Fruit fly (Drosophila melanogaster) whole organism, prepupa: ENCODE data around the gene CG2901.

ENCODE experiments used
- CG10631 ChIP-seq: fragments of 200-800 bp; sonication (Bioruptor generic); optimal IDR thresholded peaks from 2 replicates; lab custom pipeline; 2016; ENCODE audit warnings: missing biosample characterization, missing genetic modification characterization
- CG11294 ChIP-seq: fragments of 200-800 bp; sonication (Bioruptor generic); IDR thresholded peaks from 2 replicates; pipeline ENCODE4 v1.3.6; 2022; ENCODE audit warnings: missing biosample characterization, missing genetic modification characterization
- CG11902 ChIP-seq: fragments of 200-800 bp; sonication (Bioruptor generic); optimal IDR thresholded peaks from 3 replicates; lab custom pipeline; 2016; ENCODE audit warnings: missing biosample characterization, missing genetic modification characterization
- CG3919 ChIP-seq: fragments of 200-800 bp; sonication (Bioruptor generic); optimal IDR thresholded peaks from 3 replicates; lab custom pipeline; 2016; ENCODE audit warnings: missing biosample characterization, missing genetic modification characterization
- CG6792 ChIP-seq: fragments of 200-800 bp; sonication (Bioruptor generic); optimal IDR thresholded peaks from 3 replicates; lab custom pipeline; 2016; ENCODE audit warnings: missing biosample characterization, missing genetic modification characterization
- CG6854 ChIP-seq: fragments of 200-800 bp; sonication (Bioruptor generic); optimal IDR thresholded peaks from 2 replicates; lab custom pipeline; 2017; ENCODE audit warnings: missing biosample characterization, mild to moderate bottlenecking, missing genetic modification characterization
- Gug ChIP-seq: fragments of 200-800 bp; sonication (Bioruptor generic); IDR thresholded peaks from 2 replicates; pipeline ENCODE4 v1.3.6; 2022; ENCODE audit warnings: missing biosample characterization, missing genetic modification characterization
- Lpt ChIP-seq: fragments of 200-800 bp; sonication (Bioruptor generic); optimal IDR thresholded peaks from 3 replicates; lab custom pipeline; 2016; ENCODE audit warnings: missing biosample characterization, missing genetic modification characterization
- Met ChIP-seq: fragments of 200-800 bp; sonication (Bioruptor generic); optimal IDR thresholded peaks from 3 replicates; lab custom pipeline; 2016; ENCODE audit warnings: missing biosample characterization, missing genetic modification characterization
- Sox102F ChIP-seq: fragments of 200-800 bp; sonication (Bioruptor generic); optimal IDR thresholded peaks from 2 replicates; lab custom pipeline; 2016; ENCODE audit warnings: missing biosample characterization, mild to moderate bottlenecking, missing genetic modification characterization
- acj6 ChIP-seq: fragments of 200-800 bp; sonication (Bioruptor generic); optimal IDR thresholded peaks from 3 replicates; lab custom pipeline; 2016; ENCODE audit warnings: missing biosample characterization, missing genetic modification characterization
- cyc ChIP-seq: fragments of 200-800 bp; sonication (Bioruptor generic); optimal IDR thresholded peaks from 3 replicates; lab custom pipeline; 2016; ENCODE audit warnings: missing biosample characterization, missing genetic modification characterization
- eg ChIP-seq: fragments of 200-800 bp; sonication (Bioruptor generic); IDR thresholded peaks from 3 replicates; pipeline ENCODE4 v1.3.6; 2022; ENCODE audit warnings: missing biosample characterization, missing genetic modification characterization
- net ChIP-seq: fragments of 200-800 bp; sonication (Bioruptor generic); optimal IDR thresholded peaks from 3 replicates; lab custom pipeline; 2016; ENCODE audit warnings: missing biosample characterization, missing genetic modification characterization

dm6 chrX:3831761-3832160 lies 3.8 kb downstream of the CG2901 start:
- TF ChIP-seq Sox102F (GFP tag; lab: Kevin White, UChicago) (peak; percentile 39), CG11294 (GFP tag; lab: Robert Waterston, UW) (no peak), CG6792 (GFP tag; lab: Kevin White, UChicago) (peak; percentile 19), CG6854 (GFP tag; lab: Kevin White, UChicago) (no peak), Gug (GFP tag; lab: Robert Waterston, UW) (peak; percentile 45; the same call in 1 of the 2 replicates), CG11902 (no peak), Met (GFP tag; lab: Kevin White, UChicago) (peak; percentile 38), CG3919 (GFP tag; lab: Kevin White, UChicago) (peak; percentile 45), net (no peak), eg (GFP tag; lab: Robert Waterston, UW) (peak; percentile 51; the same call in 2 of the 3 replicates), cyc (GFP tag; lab: Kevin White, UChicago) (peak; percentile 18), Lpt (GFP tag; lab: Kevin White, UChicago) (peak; percentile 31), CG10631 (GFP tag; lab: Kevin White, UChicago) (peak; percentile 27), acj6 (GFP tag; lab: Kevin White, UChicago) (no peak)
